Fruit fly (Drosophila melanogaster): Measurements from ENCODE around the gene dally.

DNA sequence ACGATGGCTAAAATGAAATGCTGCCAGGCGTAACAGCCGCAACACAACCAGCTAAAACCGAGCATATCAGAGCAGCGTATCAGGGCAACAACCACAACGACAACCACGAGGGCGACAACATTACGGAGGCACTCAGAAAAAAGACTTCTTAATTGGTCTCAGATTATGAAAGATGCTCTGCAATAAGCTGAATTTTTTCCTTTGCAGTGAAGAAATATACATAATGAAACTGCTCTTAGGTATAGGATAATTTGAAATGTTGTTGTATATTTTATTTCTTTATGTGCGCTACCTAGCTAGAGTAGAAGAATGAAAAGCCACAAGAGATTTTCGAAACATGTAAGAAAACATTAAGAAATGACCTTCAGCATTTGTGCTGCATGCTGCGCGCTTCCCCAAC, 102.2 kb downstream of the dally start:
- TF ChIP-seq Myc (optimal IDR thresholded peaks at IDR 0.05) (no peak), psq (optimal IDR thresholded peaks at IDR 0.05) (no peak), ttk (optimal IDR thresholded peaks at IDR 0.05) (no peak), Sin3A (optimal IDR thresholded peaks at IDR 0.05) (no peak)

Data from Kc167 (cell line).